Worm (Caenorhabditis elegans) whole organism, L3 larva: ENCODE results near the gene sre-2.
A peak's percentile ranks its signal among the peaks of the same experiment; 100 is the strongest.

Experiments
- R02D3.7 ChIP-seq: fragments of 150-350 bp; optimal IDR thresholded peaks from 2 replicates; lab custom pipeline; 2014; ENCODE audit warnings: missing biosample characterization, missing genetic modification characterization
- ceh-28 ChIP-seq: fragments of 150-350 bp; optimal IDR thresholded peaks from 2 replicates; lab custom pipeline; 2014; ENCODE audit warnings: missing biosample characterization, missing genetic modification reagents, missing genetic modification characterization
- ceh-9 ChIP-seq: sonication (generic microtip); optimal IDR thresholded peaks from 2 replicates; lab custom pipeline; 2018; ENCODE audit warnings: missing biosample characterization, missing genetic modification characterization
- daf-12 ChIP-seq: fragments of 150-350 bp; optimal IDR thresholded peaks from 2 replicates; lab custom pipeline; 2014; ENCODE audit warnings: missing biosample characterization, missing genetic modification reagents, missing genetic modification characterization
- egl-27 ChIP-seq: sonication (generic microtip); optimal IDR thresholded peaks from 4 replicates; lab custom pipeline; 2017; ENCODE audit warnings: missing biosample characterization, missing genetic modification reagents, missing genetic modification characterization
- egl-5 ChIP-seq: fragments of 150-350 bp; optimal IDR thresholded peaks from 2 replicates; lab custom pipeline; 2017; ENCODE audit warnings: missing biosample characterization, missing genetic modification reagents, missing genetic modification characterization, inconsistent platforms
- elt-2 ChIP-seq: sonication (generic microtip); optimal IDR thresholded peaks from 2 replicates; lab custom pipeline; 2016; ENCODE audit warnings: missing genetic modification reagents, mild to moderate bottlenecking, missing genetic modification characterization, missing compliant biosample characterization
- elt-3 ChIP-seq, 3 experiments: fragments of 150-350 bp in 1 of 3; sonication (generic microtip) in 2 of 3; optimal IDR thresholded peaks; 2 replicates in 2 of 3; 4 replicates in 1 of 3; lab custom pipeline; 2014 to 2017; ENCODE audit warnings: missing biosample characterization in 3 of 3, missing genetic modification characterization in 3 of 3
- eor-1 ChIP-seq, 2 experiments: fragments of 150-350 bp; optimal IDR thresholded peaks; 2 replicates each; lab custom pipeline; 2014 to 2018; ENCODE audit warnings: missing biosample characterization in 2 of 2, missing genetic modification characterization in 2 of 2
- fkh-10 ChIP-seq: sonication (generic microtip); optimal IDR thresholded peaks from 2 replicates; lab custom pipeline; 2017; ENCODE audit warnings: missing biosample characterization, missing genetic modification reagents, missing genetic modification characterization
- fkh-2 ChIP-seq: fragments of 150-350 bp; optimal IDR thresholded peaks from 2 replicates; lab custom pipeline; 2014; ENCODE audit warnings: missing biosample characterization, missing genetic modification reagents, missing genetic modification characterization
- fos-1 ChIP-seq: fragments of 150-350 bp; optimal IDR thresholded peaks from 2 replicates; lab custom pipeline; 2014; ENCODE audit warnings: missing biosample characterization, missing genetic modification characterization
- hmg-11 ChIP-seq: sonication (generic microtip); optimal IDR thresholded peaks from 2 replicates; lab custom pipeline; 2016; ENCODE audit warnings: missing genetic modification characterization, missing compliant biosample characterization
- jun-1 ChIP-seq: fragments of 150-350 bp; optimal IDR thresholded peaks from 2 replicates; lab custom pipeline; 2014; ENCODE audit warnings: missing biosample characterization, missing genetic modification reagents, missing genetic modification characterization
- lin-15B ChIP-seq: fragments of 150-350 bp; optimal IDR thresholded peaks from 2 replicates; lab custom pipeline; 2014; ENCODE audit warnings: missing biosample characterization, missing genetic modification characterization
- lin-39 ChIP-seq: fragments of 150-350 bp; optimal IDR thresholded peaks from 2 replicates; lab custom pipeline; 2018; ENCODE audit warnings: missing biosample characterization, missing genetic modification reagents, missing genetic modification characterization
- mdl-1 ChIP-seq: fragments of 150-350 bp; optimal IDR thresholded peaks from 2 replicates; lab custom pipeline; 2014; ENCODE audit warnings: missing biosample characterization, missing genetic modification characterization
- mml-1 ChIP-seq: fragments of 150-350 bp; sonication (generic microtip); optimal IDR thresholded peaks from 3 replicates; lab custom pipeline; 2014; ENCODE audit warnings: missing biosample characterization, missing genetic modification characterization
- nfya-1 ChIP-seq: sonication (generic microtip); optimal IDR thresholded peaks from 2 replicates; lab custom pipeline; 2017; ENCODE audit warnings: missing genetic modification characterization, mild to moderate bottlenecking, missing compliant biosample characterization, antibody characterized with exemption, moderate library complexity; ENCODE audit not compliant: insufficient read depth
- nhr-12 ChIP-seq: fragments of 150-350 bp; optimal IDR thresholded peaks from 2 replicates; lab custom pipeline; 2014; ENCODE audit warnings: missing biosample characterization, missing genetic modification characterization
- nhr-23 ChIP-seq: fragments of 150-350 bp; optimal IDR thresholded peaks from 2 replicates; lab custom pipeline; 2014; ENCODE audit warnings: missing biosample characterization, missing genetic modification reagents, missing genetic modification characterization
- nhr-25 ChIP-seq: sonication (generic microtip); optimal IDR thresholded peaks from 2 replicates; lab custom pipeline; 2017; ENCODE audit warnings: missing biosample characterization, missing genetic modification characterization
- nhr-43 ChIP-seq: sonication (generic microtip); optimal IDR thresholded peaks from 2 replicates; lab custom pipeline; 2016; ENCODE audit warnings: mild to moderate bottlenecking, missing genetic modification characterization, missing compliant biosample characterization; ENCODE audit not compliant: poor library complexity, severe bottlenecking
- pha-4 ChIP-seq: fragments of 150-350 bp; optimal IDR thresholded peaks from 2 replicates; lab custom pipeline; 2014; ENCODE audit warnings: missing biosample characterization, missing genetic modification reagents, missing genetic modification characterization
- pqm-1 ChIP-seq: fragments of 150-350 bp; optimal IDR thresholded peaks from 2 replicates; lab custom pipeline; 2017; ENCODE audit warnings: missing biosample characterization, missing genetic modification characterization, inconsistent platforms
- skn-1 ChIP-seq: fragments of 150-350 bp; optimal IDR thresholded peaks from 2 replicates; lab custom pipeline; 2014; ENCODE audit warnings: missing biosample characterization, missing genetic modification characterization
- snpc-4 ChIP-seq: fragments of 150-350 bp; optimal IDR thresholded peaks from 2 replicates; lab custom pipeline; 2014; ENCODE audit warnings: missing biosample characterization, missing genetic modification characterization
- tbx-2 ChIP-seq: sonication (generic microtip); optimal IDR thresholded peaks from 2 replicates; lab custom pipeline; 2016; ENCODE audit warnings: mild to moderate bottlenecking, missing genetic modification characterization, missing compliant biosample characterization
- unc-62 ChIP-seq: fragments of 150-350 bp; sonication (generic microtip); optimal IDR thresholded peaks from 4 replicates; lab custom pipeline; 2014; ENCODE audit warnings: missing biosample characterization, missing genetic modification reagents, missing genetic modification characterization
- zag-1 ChIP-seq: fragments of 150-350 bp; optimal IDR thresholded peaks from 2 replicates; lab custom pipeline; 2014; ENCODE audit warnings: missing biosample characterization, missing genetic modification characterization
- ztf-11 ChIP-seq: fragments of 150-350 bp; optimal IDR thresholded peaks from 2 replicates; lab custom pipeline; 2014; ENCODE audit warnings: missing biosample characterization, missing genetic modification characterization
- ztf-4 ChIP-seq: fragments of 150-350 bp; optimal IDR thresholded peaks from 2 replicates; lab custom pipeline; 2014; ENCODE audit warnings: missing biosample characterization, missing genetic modification characterization

The sre-2 gene

ce11 chrII:8141135-8141534, 39.2 kb upstream of the sre-2 start:
- TF ChIP-seq ceh-9 = no peak
- no peak for TF ChIP-seq nfya-1 (tag; lab: Kevin White, UChicago)
- TF ChIP-seq nhr-43 (tag; lab: Kevin White, UChicago) = no peak
- no peak for TF ChIP-seq egl-5 (tag; lab: Kevin White, UChicago)
- no peak for TF ChIP-seq lin-39
- no peak for TF ChIP-seq mdl-1 (tag; lab: Kevin White, UChicago)
- TF ChIP-seq eor-1 (tag; optimal IDR thresholded peaks at IDR 0.05; lab: Kevin White, UChicago) = no peak
- TF ChIP-seq pha-4 = no peak
- no peak for TF ChIP-seq hmg-11

DNA sequence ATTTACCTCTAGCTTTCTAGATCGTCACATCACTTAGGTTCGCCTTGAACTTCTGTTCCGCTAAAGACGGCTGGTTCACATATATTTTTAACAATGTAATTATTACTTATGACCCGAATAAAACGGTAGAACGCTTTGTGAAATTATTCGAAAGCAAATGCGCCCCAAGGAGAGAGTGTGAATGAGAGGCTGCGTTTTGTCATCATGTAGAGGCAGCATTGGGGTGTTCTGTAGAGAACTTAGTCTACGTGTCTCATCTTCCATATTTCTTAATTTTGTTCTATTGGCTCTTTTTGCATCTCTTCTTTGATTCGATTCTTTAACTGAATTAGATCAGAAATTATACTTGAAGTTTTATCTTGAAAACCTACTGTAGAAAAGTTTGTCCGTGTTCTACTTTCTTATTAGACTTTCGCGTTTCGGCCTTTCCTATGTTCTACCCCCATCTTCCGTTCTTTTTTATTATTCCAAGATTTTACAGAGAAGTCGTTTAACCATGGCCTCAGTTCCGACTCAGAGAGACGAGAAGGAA, 36.1 kb upstream of the sre-2 start, which contains the start of gene cdc-48.2:
cdc-48.2 (plus strand) TSS at position 482 of the 532 bp plus-strand sequence.
- TF ChIP-seq nfya-1 (tag; lab: Kevin White, UChicago) (peak; percentile 27), unc-62 (GFP tag; lab: Kevin White, UChicago) (no peak), lin-15B (peak; percentile 34), nhr-25 (no peak), pha-4 (peak; percentile 2), mml-1 (no peak), skn-1 (peak; percentile 90)

- TF ChIP-seq pqm-1 (tag; lab: Kevin White, UChicago) (no peak), unc-62 (GFP tag; lab: Kevin White, UChicago) (no peak), ztf-4 (no peak), jun-1 (tag; lab: Kevin White, UChicago) (no peak), nhr-12 (tag; lab: Kevin White, UChicago) (no peak), nfya-1 (tag; lab: Kevin White, UChicago) (peak; percentile 26), zag-1 (tag; lab: Kevin White, UChicago) (no peak), pha-4 (peak; percentile 53), nhr-25 (peak; percentile 16), tbx-2 (tag; lab: Kevin White, UChicago) (no peak), lin-15B (peak; percentile 31), snpc-4 (tag; lab: Kevin White, UChicago) (peak; percentile 14)
Measured at ce11 chrII:8137379-8137778, 35.4 kb upstream of the sre-2 start.

ce11 chrII:8136818-8137217, 34.9 kb upstream of the sre-2 start, which contains the start of gene ctns-1:
TSS of gene ctns-1 (minus strand) at chrII:8136918.
- TF ChIP-seq pha-4 (peak; percentile 30), ceh-28 (tag; lab: Kevin White, UChicago) (no peak)

DNA sequence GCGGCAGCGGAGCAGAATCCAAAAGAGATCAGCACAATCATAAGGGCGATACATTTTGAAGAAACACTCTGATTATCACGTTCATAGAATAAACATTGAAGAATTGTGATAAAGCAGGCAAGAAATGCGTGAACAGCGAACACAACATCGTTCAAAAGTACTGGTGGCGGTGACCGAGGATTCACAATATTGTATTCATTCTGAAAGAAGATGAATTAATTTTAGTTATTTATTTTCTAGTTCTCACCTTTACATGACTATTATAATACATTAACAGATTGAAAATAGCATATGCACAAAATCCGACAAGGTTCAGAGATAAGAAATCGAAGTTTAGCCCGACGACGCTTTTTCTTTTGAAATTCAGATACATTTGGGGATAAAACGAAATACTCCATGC, 34.0 kb upstream of the sre-2 start:
- TF ChIP-seq fkh-2 (tag; lab: Kevin White, UChicago) (no peak), R02D3.7 (tag; lab: Kevin White, UChicago) (no peak), ztf-11 (tag; lab: Kevin White, UChicago) (no peak), elt-2 (tag; lab: Kevin White, UChicago) (no peak), fkh-10 (no peak), nfya-1 (tag; lab: Kevin White, UChicago) (no peak), unc-62 (GFP tag; lab: Kevin White, UChicago) (no peak), egl-5 (tag; lab: Kevin White, UChicago) (no peak), egl-27 (tag; lab: Kevin White, UChicago) (no peak), eor-1 (tag; optimal IDR thresholded peaks at IDR 0.05; lab: Kevin White, UChicago) (no peak), fos-1 (no peak), daf-12 (tag; lab: Kevin White, UChicago) (no peak), elt-3 (tag; optimal IDR thresholded peaks at IDR 0.05; lab: Kevin White, UChicago) (no peak), lin-39 (no peak), nhr-23 (no peak), skn-1 (no peak)
